Fruit fly (Drosophila melanogaster): Measurements from ENCODE around the gene TrxT.

The TrxT gene

DNA sequence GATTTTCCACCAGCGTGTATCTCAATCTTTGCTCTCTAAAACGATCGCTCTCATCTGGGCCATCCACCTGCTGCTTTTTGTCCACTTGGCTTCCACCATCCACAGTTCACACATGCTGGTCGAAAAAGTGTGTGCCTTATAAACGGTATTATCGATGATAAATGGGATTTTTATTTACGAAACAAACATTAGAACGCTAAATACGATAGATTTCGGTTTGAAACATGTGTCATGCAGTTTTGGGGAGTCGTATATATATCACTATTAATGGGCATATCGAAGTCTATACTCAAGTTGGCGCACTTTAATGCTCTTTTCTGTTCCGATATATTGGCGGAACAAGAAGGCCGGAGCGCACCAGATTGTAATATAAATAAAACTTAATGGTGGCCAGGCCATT lies 45.3 kb upstream of the TrxT start (continued):
- no peak for TF ChIP-seq CG4854 (GFP tag; optimal IDR thresholded peaks at IDR 0.05)
- TF ChIP-seq Bgb (GFP tag; IDR thresholded peaks at IDR 0.05; ENCODE audit: partially characterized antibody), result no peak
- TF ChIP-seq Ets97D (GFP tag; optimal IDR thresholded peaks at IDR 0.05), result no peak
- TF ChIP-seq CG9215 (GFP tag; IDR thresholded peaks at IDR 0.05), result no peak
- 0 out of 3 replicates have a peak, but pooled peaks have one; percentile 27 for TF ChIP-seq jigr1 (GFP tag; IDR thresholded peaks at IDR 0.05)
- no peak for TF ChIP-seq CG1647 (GFP tag; optimal IDR thresholded peaks at IDR 0.05)
- TF ChIP-seq D19B (GFP tag; optimal IDR thresholded peaks at IDR 0.05), result peak; percentile 28
- TF ChIP-seq pan (optimal IDR thresholded peaks at IDR 0.05), result no peak
- peak in 1 of 2 experiments; percentile 10 for TF ChIP-seq pan (GFP tag; optimal IDR thresholded peaks at IDR 0.05 in 1 of 2, IDR thresholded peaks at IDR 0.05 in 1 of 2)
- no peak for TF ChIP-seq Atf-2 (GFP tag; optimal IDR thresholded peaks at IDR 0.05)
- TF ChIP-seq Doc3 (GFP tag; IDR thresholded peaks at IDR 0.05; ENCODE audit: partially characterized antibody), result no peak
- no peak for TF ChIP-seq esg (GFP tag; conservative IDR thresholded peaks at IDR 0.05)
- no peak for TF ChIP-seq hbn (GFP tag; IDR thresholded peaks at IDR 0.05; ENCODE audit: partially characterized antibody)
- TF ChIP-seq CG15073 (GFP tag; optimal IDR thresholded peaks at IDR 0.05), result no peak
- TF ChIP-seq CG12769 (tag; optimal IDR thresholded peaks at IDR 0.05), result peak; percentile 37
- peak; percentile 58; the same call in 2 of the 3 replicates for TF ChIP-seq dysf (GFP tag; IDR thresholded peaks at IDR 0.05)
- TF ChIP-seq CG3838 (GFP tag; optimal IDR thresholded peaks at IDR 0.05), result no peak
- TF ChIP-seq ssp (GFP tag; IDR thresholded peaks at IDR 0.05), result no peak
- TF ChIP-seq Dref (GFP tag; IDR thresholded peaks at IDR 0.05), result no peak
- no peak for TF ChIP-seq CG4404 (GFP tag; IDR thresholded peaks at IDR 0.05)
- TF ChIP-seq NC2α (GFP tag; optimal IDR thresholded peaks at IDR 0.05), result no peak
- TF ChIP-seq Doc2 (GFP tag; IDR thresholded peaks at IDR 0.05), result no peak
- no peak for TF ChIP-seq pita (GFP tag; optimal IDR thresholded peaks at IDR 0.05)
- TF ChIP-seq CrebB (tag; optimal IDR thresholded peaks at IDR 0.05), result no peak
- TF ChIP-seq sens-2 (GFP tag; IDR thresholded peaks at IDR 0.05), result no peak
- TF ChIP-seq Nf-YB (GFP tag; optimal IDR thresholded peaks at IDR 0.05), result no peak
- no peak for TF ChIP-seq psq (GFP tag; optimal IDR thresholded peaks at IDR 0.05)
- TF ChIP-seq al (GFP tag; IDR thresholded peaks at IDR 0.05), result 0 out of 2 replicates have a peak, but pooled peaks have one; percentile 20
- TF ChIP-seq Mes4 (GFP tag; optimal IDR thresholded peaks at IDR 0.05), result no peak
- TF ChIP-seq CG2116 (GFP tag; optimal IDR thresholded peaks at IDR 0.05), result no peak
- TF ChIP-seq CG11695 (GFP tag; IDR thresholded peaks at IDR 0.05), result no peak
- no peak for TF ChIP-seq Dfd (GFP tag; optimal IDR thresholded peaks at IDR 0.05)
- no peak for TF ChIP-seq Nf-YA (GFP tag; IDR thresholded peaks at IDR 0.05)
- TF ChIP-seq sima (GFP tag; optimal IDR thresholded peaks at IDR 0.05), result no peak
- TF ChIP-seq gro (GFP tag; optimal IDR thresholded peaks at IDR 0.05), result no peak
- TF ChIP-seq E2f1 (GFP tag; IDR thresholded peaks at IDR 0.05), result no peak
- no peak for TF ChIP-seq CG1233 (GFP tag; optimal IDR thresholded peaks at IDR 0.05)
- TF ChIP-seq CG30431 (GFP tag; optimal IDR thresholded peaks at IDR 0.05), result no peak
- no peak for TF ChIP-seq C15 (GFP tag; IDR thresholded peaks at IDR 0.05)
- TF ChIP-seq CG7271 (tag; optimal IDR thresholded peaks at IDR 0.05), result no peak
- TF ChIP-seq CG10543 (GFP tag; optimal IDR thresholded peaks at IDR 0.05), result no peak
- TF ChIP-seq dan (GFP tag; IDR thresholded peaks at IDR 0.05), result no peak
- no peak for TF ChIP-seq oc (tag; optimal IDR thresholded peaks at IDR 0.05)
- no peak for TF ChIP-seq CG8359 (GFP tag; optimal IDR thresholded peaks at IDR 0.05; ENCODE audit: borderline replicate concordance)
- TF ChIP-seq CG10321 (GFP tag; IDR thresholded peaks at IDR 0.05), result no peak
- peak; percentile 30; the same call in 1 of the 2 replicates for TF ChIP-seq CG9932 (GFP tag; IDR thresholded peaks at IDR 0.05)
- 0 out of 2 replicates have a peak, but pooled peaks have one; percentile 19 for TF ChIP-seq lmd (GFP tag; IDR thresholded peaks at IDR 0.05)
- TF ChIP-seq salm (tag; optimal IDR thresholded peaks at IDR 0.05), result no peak
- no peak for TF ChIP-seq CG11723 (GFP tag; optimal IDR thresholded peaks at IDR 0.05)
- no peak for TF ChIP-seq zfh2 (GFP tag; optimal IDR thresholded peaks at IDR 0.05)
- no peak for TF ChIP-seq br (optimal IDR thresholded peaks at IDR 0.05)
- peak; percentile 24 for TF ChIP-seq CG17359 (tag; optimal IDR thresholded peaks at IDR 0.05)
- no peak for TF ChIP-seq Chrac-16 (GFP tag; optimal IDR thresholded peaks at IDR 0.05)

All from whole organism, embryonic.